Fruit fly (Drosophila melanogaster) whole organism, embryonic: ENCODE data around the gene CG3434.

ENCODE experiments used
- BEAF-32 ChIP-seq: fragments of 200-800 bp; sonication (Bioruptor generic); optimal IDR thresholded peaks from 3 replicates; lab custom pipeline; 2017; ENCODE audit warnings: missing biosample characterization, missing genetic modification characterization, mild to moderate bottlenecking, moderate library complexity, missing genetic modification reagents
- CG12071 ChIP-seq: fragments of 200-800 bp; sonication (Bioruptor generic); optimal IDR thresholded peaks from 3 replicates; lab custom pipeline; 2018; ENCODE audit warnings: missing biosample characterization, mild to moderate bottlenecking, missing genetic modification characterization
- CG12659 ChIP-seq: fragments of 200-800 bp; sonication (Bioruptor generic); optimal IDR thresholded peaks from 3 replicates; lab custom pipeline; 2017; ENCODE audit warnings: mild to moderate bottlenecking, missing biosample characterization, missing genetic modification reagents, missing genetic modification characterization
- CG12744 ChIP-seq: fragments of 200-800 bp; sonication (Bioruptor generic); optimal IDR thresholded peaks from 2 replicates; lab custom pipeline; 2016; ENCODE audit warnings: missing biosample characterization, missing genetic modification characterization
- CG13287 ChIP-seq: fragments of 200-800 bp; sonication (Bioruptor generic); IDR thresholded peaks from 2 replicates; pipeline ENCODE4 v1.3.6; 2022; ENCODE audit warnings: missing biosample characterization, missing genetic modification characterization; ENCODE audit not compliant: partially characterized antibody
- CG13296 ChIP-seq: fragments of 200-800 bp; sonication (Bioruptor generic); optimal IDR thresholded peaks from 3 replicates; lab custom pipeline; 2018; ENCODE audit warnings: missing biosample characterization, mild to moderate bottlenecking, missing genetic modification characterization
- CG13775 ChIP-seq: fragments of 200-800 bp; sonication (Bioruptor generic); optimal IDR thresholded peaks from 3 replicates; lab custom pipeline; 2017; ENCODE audit warnings: missing biosample characterization, mild to moderate bottlenecking, missing genetic modification characterization
- CG13894 ChIP-seq: fragments of 200-800 bp; sonication (Bioruptor generic); optimal IDR thresholded peaks from 3 replicates; lab custom pipeline; 2018; ENCODE audit warnings: missing biosample characterization, mild to moderate bottlenecking, missing genetic modification characterization, moderate library complexity
- CG14710 ChIP-seq: fragments of 200-800 bp; sonication (Bioruptor generic); optimal IDR thresholded peaks from 3 replicates; lab custom pipeline; 2019; ENCODE audit warnings: missing biosample characterization, mild to moderate bottlenecking, missing genetic modification characterization, moderate library complexity
- CG15514 ChIP-seq: fragments of 200-800 bp; sonication (Bioruptor generic); optimal IDR thresholded peaks from 3 replicates; lab custom pipeline; 2017; ENCODE audit warnings: missing biosample characterization, missing genetic modification characterization, mild to moderate bottlenecking, moderate library complexity, missing genetic modification reagents
- CG17186 ChIP-seq: fragments of 200-800 bp; sonication (Bioruptor generic); optimal IDR thresholded peaks from 3 replicates; lab custom pipeline; 2017; ENCODE audit warnings: missing biosample characterization, missing genetic modification reagents, missing genetic modification characterization
- CG17568 ChIP-seq: fragments of 200-800 bp; sonication (Bioruptor generic); optimal IDR thresholded peaks from 2 replicates; lab custom pipeline; 2018; ENCODE audit warnings: missing biosample characterization, mild to moderate bottlenecking, missing genetic modification characterization, moderate library complexity
- CG17612 ChIP-seq: fragments of 200-800 bp; sonication (Bioruptor generic); IDR thresholded peaks from 2 replicates; pipeline ENCODE4 v1.3.6; 2022; ENCODE audit warnings: missing biosample characterization, missing genetic modification characterization
- CG18599 ChIP-seq: fragments of 200-800 bp; sonication (Bioruptor generic); optimal IDR thresholded peaks from 3 replicates; lab custom pipeline; 2017; ENCODE audit warnings: missing biosample characterization, missing genetic modification characterization, mild to moderate bottlenecking, moderate library complexity, missing genetic modification reagents
- CG2120 ChIP-seq: fragments of 200-800 bp; sonication (Bioruptor generic); optimal IDR thresholded peaks from 3 replicates; lab custom pipeline; 2016; ENCODE audit warnings: missing biosample characterization, missing genetic modification characterization
- CG2199 ChIP-seq: fragments of 200-800 bp; sonication (Bioruptor generic); IDR thresholded peaks from 3 replicates; pipeline ENCODE4 v1.3.6; 2022; ENCODE audit warnings: missing biosample characterization, missing genetic modification characterization
- CG2202 ChIP-seq: fragments of 200-800 bp; sonication (Bioruptor generic); optimal IDR thresholded peaks from 2 replicates; lab custom pipeline; 2018; ENCODE audit warnings: missing biosample characterization, mild to moderate bottlenecking, missing genetic modification characterization
- CG31365 ChIP-seq: fragments of 200-800 bp; sonication (Bioruptor generic); optimal IDR thresholded peaks from 2 replicates; lab custom pipeline; 2018; ENCODE audit warnings: missing biosample characterization, mild to moderate bottlenecking, missing genetic modification characterization
- CG31388 ChIP-seq: fragments of 200-800 bp; sonication (Bioruptor generic); optimal IDR thresholded peaks from 2 replicates; lab custom pipeline; 2016; ENCODE audit warnings: missing biosample characterization, missing genetic modification characterization
- CG32772 ChIP-seq: fragments of 200-800 bp; sonication (Bioruptor generic); IDR thresholded peaks from 2 replicates; pipeline ENCODE4 v1.3.6; 2022; ENCODE audit warnings: missing biosample characterization, missing genetic modification characterization
- CG33557 ChIP-seq: fragments of 200-800 bp; sonication (Bioruptor generic); optimal IDR thresholded peaks from 2 replicates; lab custom pipeline; 2019; ENCODE audit warnings: missing biosample characterization, mild to moderate bottlenecking, missing genetic modification characterization, moderate library complexity
- CG4328 ChIP-seq: fragments of 200-800 bp; sonication (Bioruptor generic); optimal IDR thresholded peaks from 3 replicates; lab custom pipeline; 2017; ENCODE audit warnings: missing biosample characterization, missing genetic modification reagents, missing genetic modification characterization
- CG4404 ChIP-seq: fragments of 200-800 bp; sonication (Bioruptor generic); IDR thresholded peaks from 2 replicates; pipeline ENCODE4 v1.3.6; 2022; ENCODE audit warnings: missing biosample characterization, missing genetic modification characterization
- CG6175 ChIP-seq: fragments of 200-800 bp; sonication (Bioruptor generic); IDR thresholded peaks from 3 replicates; pipeline ENCODE4 v1.3.6; 2022; ENCODE audit warnings: missing biosample characterization, missing genetic modification characterization
- CG6272 ChIP-seq: fragments of 200-800 bp; sonication (Bioruptor generic); IDR thresholded peaks from 2 replicates; pipeline ENCODE4 v1.3.6; 2022; ENCODE audit warnings: missing biosample characterization, missing genetic modification characterization
- CG7786 ChIP-seq: fragments of 200-800 bp; sonication (Bioruptor generic); optimal IDR thresholded peaks from 2 replicates; lab custom pipeline; 2016; ENCODE audit warnings: missing biosample characterization, missing genetic modification characterization
- D19B ChIP-seq: fragments of 200-800 bp; sonication (Bioruptor generic); optimal IDR thresholded peaks from 2 replicates; lab custom pipeline; 2017; ENCODE audit warnings: missing biosample characterization, mild to moderate bottlenecking, missing genetic modification characterization
- Dbx ChIP-seq: fragments of 200-800 bp; sonication (Bioruptor generic); IDR thresholded peaks from 3 replicates; pipeline ENCODE4 v1.3.6; 2022; ENCODE audit warnings: missing biosample characterization, missing genetic modification characterization
- Eip74EF ChIP-seq, 2 experiments: fragments of 200-800 bp in 1 of 2; fragments of >200 bp in 1 of 2; sonication (Bioruptor generic) in 1 of 2; optimal IDR thresholded peaks; 2 replicates each; lab custom pipeline; 2017 to 2019; ENCODE audit warnings: missing biosample characterization in 2 of 2, missing genetic modification characterization in 2 of 2, mild to moderate bottlenecking in 1 of 2, moderate library complexity in 1 of 2
- Fer2 ChIP-seq: fragments of 200-800 bp; sonication (Bioruptor generic); optimal IDR thresholded peaks from 2 replicates; lab custom pipeline; 2018; ENCODE audit warnings: missing biosample characterization, mild to moderate bottlenecking, missing genetic modification characterization, moderate library complexity
- Max ChIP-seq: fragments of 200-800 bp; sonication (Bioruptor generic); optimal IDR thresholded peaks from 2 replicates; lab custom pipeline; 2016; ENCODE audit warnings: missing biosample characterization, mild to moderate bottlenecking, missing genetic modification characterization
- Meics ChIP-seq: fragments of 200-800 bp; sonication (Bioruptor generic); optimal IDR thresholded peaks from 2 replicates; lab custom pipeline; 2017; ENCODE audit warnings: missing biosample characterization, mild to moderate bottlenecking, missing genetic modification characterization
- Mrtf ChIP-seq: fragments of 200-800 bp; sonication (Bioruptor generic); IDR thresholded peaks from 3 replicates; pipeline ENCODE4 v1.3.6; 2022; ENCODE audit warnings: missing biosample characterization, missing genetic modification characterization
- Optix ChIP-seq: fragments of 200-800 bp; sonication (Bioruptor generic); IDR thresholded peaks from 3 replicates; pipeline ENCODE4 v1.3.6; 2022; ENCODE audit warnings: missing biosample characterization, missing genetic modification characterization
- PHDP ChIP-seq: fragments of 200-800 bp; sonication (Bioruptor generic); optimal IDR thresholded peaks from 3 replicates; lab custom pipeline; 2018; ENCODE audit warnings: missing biosample characterization, mild to moderate bottlenecking, missing genetic modification characterization, moderate library complexity
- YL-1 ChIP-seq: fragments of 200-800 bp; sonication (Bioruptor generic); optimal IDR thresholded peaks from 3 replicates; lab custom pipeline; 2017; ENCODE audit warnings: missing biosample characterization, mild to moderate bottlenecking, missing genetic modification characterization
- ap ChIP-seq: fragments of 200-800 bp; sonication (Bioruptor generic); IDR thresholded peaks from 2 replicates; pipeline ENCODE4 v1.3.6; 2022; ENCODE audit warnings: missing biosample characterization, missing genetic modification characterization
- bowl ChIP-seq: fragments of 200-800 bp; sonication (Bioruptor generic); IDR thresholded peaks from 2 replicates; pipeline ENCODE4 v1.3.6; 2022; ENCODE audit warnings: missing biosample characterization, missing genetic modification characterization
- exex ChIP-seq: fragments of 200-800 bp; sonication (Bioruptor generic); optimal IDR thresholded peaks from 4 replicates; lab custom pipeline; 2018; ENCODE audit warnings: missing biosample characterization, mild to moderate bottlenecking, missing genetic modification characterization, moderate library complexity
- eyg ChIP-seq: fragments of 200-800 bp; sonication (Bioruptor generic); optimal IDR thresholded peaks from 3 replicates; lab custom pipeline; 2016; ENCODE audit warnings: missing biosample characterization, missing genetic modification characterization
- fru ChIP-seq: fragments of >200 bp; optimal IDR thresholded peaks from 2 replicates; lab custom pipeline; 2017
- lov ChIP-seq, 2 experiments: fragments of 200-800 bp in 1 of 2; fragments of >200 bp in 1 of 2; sonication (Bioruptor generic) in 1 of 2; IDR thresholded peaks in 1 of 2; optimal IDR thresholded peaks in 1 of 2; 2 replicates in 1 of 2; 3 replicates in 1 of 2; pipeline versions ENCODE4 v1.3.6 to Lab custom; 2017 to 2022; ENCODE audit warnings: missing biosample characterization in 1 of 2, missing genetic modification characterization in 1 of 2
- nerfin-2 ChIP-seq: fragments of 200-800 bp; sonication (Bioruptor generic); IDR thresholded peaks from 2 replicates; pipeline ENCODE4 v1.3.6; 2022; ENCODE audit warnings: missing biosample characterization, missing genetic modification characterization; ENCODE audit not compliant: partially characterized antibody
- pb ChIP-seq: fragments of 200-800 bp; sonication (Bioruptor generic); optimal IDR thresholded peaks from 3 replicates; lab custom pipeline; 2016; ENCODE audit warnings: missing biosample characterization, missing genetic modification characterization
- pho ChIP-seq: fragments of 200-800 bp; sonication (Bioruptor generic); optimal IDR thresholded peaks from 2 replicates; lab custom pipeline; 2016; ENCODE audit warnings: missing biosample characterization, missing genetic modification characterization
- slou ChIP-seq: fragments of 200-800 bp; sonication (Bioruptor generic); optimal IDR thresholded peaks from 3 replicates; lab custom pipeline; 2016; ENCODE audit warnings: missing biosample characterization, missing genetic modification characterization
- slp2 ChIP-seq: fragments of 200-800 bp; sonication (Bioruptor generic); optimal IDR thresholded peaks from 2 replicates; lab custom pipeline; 2016; ENCODE audit warnings: missing biosample characterization, missing genetic modification characterization
- stwl ChIP-seq: fragments of 200-800 bp; sonication (Bioruptor generic); optimal IDR thresholded peaks from 3 replicates; lab custom pipeline; 2018; ENCODE audit warnings: missing biosample characterization, mild to moderate bottlenecking, missing genetic modification characterization, moderate library complexity
- trh ChIP-seq: fragments of 200-800 bp; sonication (Bioruptor generic); optimal IDR thresholded peaks from 2 replicates; lab custom pipeline; 2016; ENCODE audit warnings: missing biosample characterization, missing genetic modification characterization
- vfl ChIP-seq: fragments of 200-800 bp; sonication (Bioruptor generic); optimal IDR thresholded peaks from 2 replicates; lab custom pipeline; 2016; ENCODE audit warnings: missing biosample characterization, missing genetic modification characterization

The CG3434 gene

DNA sequence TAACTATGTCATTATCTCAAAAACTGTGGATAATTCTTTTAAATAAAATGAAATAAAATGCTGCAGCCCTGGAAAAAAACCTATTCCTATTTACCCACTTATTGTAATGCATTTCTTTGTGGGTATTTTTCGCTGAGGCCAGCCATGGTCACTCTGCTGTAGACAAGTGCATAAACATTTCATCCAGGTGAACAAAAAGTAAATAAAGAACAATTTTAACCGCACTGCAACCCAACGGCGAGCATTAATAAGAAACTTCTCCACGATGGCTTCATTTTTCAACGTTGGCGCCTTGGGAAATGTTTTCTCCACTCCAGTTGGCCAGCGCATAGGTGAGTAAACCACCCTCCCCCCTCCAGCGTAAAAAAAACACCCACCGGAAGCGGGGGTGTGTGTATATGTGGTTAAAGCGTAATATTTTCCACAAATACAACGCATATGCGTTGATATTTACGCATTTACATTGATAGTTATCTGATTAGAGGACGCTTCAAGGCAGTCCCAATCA is 13.8 kb downstream of the CG3434 start, which contains the start of gene CG3529 (continued):
- TF ChIP-seq eyg (GFP tag; lab: Kevin White, UChicago) (no peak), trh (GFP tag; lab: Kevin White, UChicago) (no peak), nerfin-2 (GFP tag; lab: Robert Waterston, UW) (0 out of 2 replicates have a peak, but pooled peaks have one; percentile 26), vfl (GFP tag; lab: Kevin White, UChicago) (no peak), pho (GFP tag; lab: Kevin White, UChicago) (no peak), CG4404 (no peak), CG6272 (no peak), D19B (no peak), CG12071 (GFP tag; lab: Kevin White, UChicago) (no peak), CG2120 (GFP tag; lab: Kevin White, UChicago) (peak; percentile 35), CG4328 (GFP tag; lab: Kevin White, UChicago) (peak; percentile 56), CG14710 (tag; lab: Kevin White, UChicago) (peak; percentile 51), Optix (GFP tag; lab: Robert Waterston, UW) (no peak), CG15514 (peak; percentile 73), CG17568 (GFP tag; lab: Kevin White, UChicago) (peak; percentile 14), CG6175 (GFP tag; lab: Robert Waterston, UW) (no peak), CG32772 (0 out of 2 replicates have a peak, but pooled peaks have one; percentile 37), CG12659 (GFP tag; lab: Kevin White, UChicago) (peak; percentile 70), Dbx (GFP tag; lab: Robert Waterston, UW) (no peak), CG33557 (GFP tag; lab: Kevin White, UChicago) (no peak), CG13287 (peak; percentile 29; the same call in 1 of the 2 replicates), Mrtf (GFP tag; lab: Robert Waterston, UW) (no peak), CG12744 (GFP tag; lab: Kevin White, UChicago) (no peak), stwl (tag; lab: Kevin White, UChicago) (peak; percentile 69), CG13775 (no peak), CG2202 (peak; percentile 16), CG13296 (GFP tag; lab: Kevin White, UChicago) (no peak), slp2 (GFP tag; lab: Kevin White, UChicago) (peak; percentile 17), Eip74EF (GFP tag; optimal IDR thresholded peaks at IDR 0.05; lab: Kevin White, UChicago) (peak in 1 of 2 experiments; percentile 71), lov (optimal IDR thresholded peaks at IDR 0.05; lab: Kevin White, UChicago) (no peak), lov (GFP tag; IDR thresholded peaks at IDR 0.05; lab: Robert Waterston, UW) (no peak), pb (GFP tag; lab: Kevin White, UChicago) (no peak), CG13894 (tag; lab: Kevin White, UChicago) (no peak), CG17612 (no peak), slou (GFP tag; lab: Kevin White, UChicago) (no peak), CG31365 (no peak), Max (GFP tag; lab: Kevin White, UChicago) (peak; percentile 10), CG18599 (GFP tag; lab: Kevin White, UChicago) (no peak), YL-1 (GFP tag; lab: Kevin White, UChicago) (peak; percentile 66), CG2199 (GFP tag; lab: Robert Waterston, UW) (no peak), Fer2 (no peak), BEAF-32 (GFP tag; lab: Kevin White, UChicago) (peak; percentile 47), PHDP (tag; lab: Kevin White, UChicago) (no peak), CG7786 (GFP tag; lab: Kevin White, UChicago) (peak; percentile 8), Meics (GFP tag; lab: Kevin White, UChicago) (peak; percentile 59), fru (lab: Kevin White, UChicago) (no peak), CG17186 (GFP tag; lab: Kevin White, UChicago) (peak; percentile 6), bowl (no peak), ap (GFP tag; lab: Robert Waterston, UW) (no peak), exex (no peak), CG31388 (GFP tag; lab: Kevin White, UChicago) (no peak)
